Fruit fly (Drosophila melanogaster): Measurements from ENCODE around the gene CG17159.

The CG17159 gene

DNA sequence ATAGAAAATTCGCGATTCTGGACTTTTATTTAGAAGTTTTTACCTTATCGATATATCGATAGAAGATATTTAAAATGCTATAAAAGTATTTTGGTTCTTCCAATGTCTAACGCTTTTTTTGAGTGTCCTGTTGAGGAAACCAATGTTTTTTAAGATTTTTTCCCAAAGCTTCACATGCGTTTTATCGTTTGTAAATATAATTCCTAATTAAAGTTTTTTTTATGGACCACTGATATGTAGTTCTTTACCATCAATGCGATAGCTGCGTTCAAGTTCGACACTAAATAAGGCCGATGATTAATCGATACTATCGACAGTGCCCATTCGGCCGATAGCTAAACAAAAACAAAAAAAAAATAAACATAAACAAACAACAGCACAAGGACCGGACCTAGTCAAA, 13.3 kb upstream of the CG17159 start, which contains the start of gene ATbp (continued):
- no peak for TF ChIP-seq wor (GFP tag; IDR thresholded peaks at IDR 0.05)
- TF ChIP-seq CG5953 (GFP tag; IDR thresholded peaks at IDR 0.05) = no peak
- TF ChIP-seq eyg (GFP tag; optimal IDR thresholded peaks at IDR 0.05) = no peak
- no peak for TF ChIP-seq CG10321 (GFP tag; IDR thresholded peaks at IDR 0.05)
- no peak for TF ChIP-seq peb (GFP tag; IDR thresholded peaks at IDR 0.05)
- no peak for TF ChIP-seq aop (GFP tag; IDR thresholded peaks at IDR 0.05)
- no peak for TF ChIP-seq lilli (GFP tag; optimal IDR thresholded peaks at IDR 0.05)
- peak; percentile 92 for TF ChIP-seq Bgb (GFP tag; IDR thresholded peaks at IDR 0.05; ENCODE audit: partially characterized antibody)
- TF ChIP-seq tap (tag; optimal IDR thresholded peaks at IDR 0.05) = no peak
- TF ChIP-seq Scr (GFP tag; IDR thresholded peaks at IDR 0.05; ENCODE audit: partially characterized antibody) = peak; percentile 95
- TF ChIP-seq amos (GFP tag; IDR thresholded peaks at IDR 0.05; ENCODE audit: partially characterized antibody) = peak; percentile 91
- TF ChIP-seq fd64A (GFP tag; optimal IDR thresholded peaks at IDR 0.05) = no peak
- TF ChIP-seq repo (GFP tag; optimal IDR thresholded peaks at IDR 0.05) = no peak
- no peak for TF ChIP-seq sens-2 (GFP tag; IDR thresholded peaks at IDR 0.05)
- no peak for TF ChIP-seq sc (optimal IDR thresholded peaks at IDR 0.05)
- TF ChIP-seq sc (GFP tag; optimal IDR thresholded peaks at IDR 0.05) = no peak
- TF ChIP-seq CG32767 (GFP tag; IDR thresholded peaks at IDR 0.05) = no peak
- TF ChIP-seq CG8290 (GFP tag; optimal IDR thresholded peaks at IDR 0.05) = peak; percentile 18
- TF ChIP-seq CG8290 (tag; optimal IDR thresholded peaks at IDR 0.05) = no peak
- TF ChIP-seq gce (GFP tag; IDR thresholded peaks at IDR 0.05) = no peak
- no peak for TF ChIP-seq vfl (GFP tag; optimal IDR thresholded peaks at IDR 0.05)
- TF ChIP-seq dimm (GFP tag; IDR thresholded peaks at IDR 0.05) = no peak
- TF ChIP-seq gfzf (GFP tag; optimal IDR thresholded peaks at IDR 0.05) = peak; percentile 20
- no peak for TF ChIP-seq CG11247 (GFP tag; IDR thresholded peaks at IDR 0.05)
- TF ChIP-seq Sin3A (optimal IDR thresholded peaks at IDR 0.05) = peak; percentile 15
- no peak for TF ChIP-seq Ravus (GFP tag; IDR thresholded peaks at IDR 0.05)
- TF ChIP-seq Gug (GFP tag; IDR thresholded peaks at IDR 0.05) = peak; percentile 35; the same call in 1 of the 4 replicates
- TF ChIP-seq Chrac-16 (GFP tag; optimal IDR thresholded peaks at IDR 0.05) = no peak
- TF ChIP-seq CG18262 (tag; optimal IDR thresholded peaks at IDR 0.05) = no peak
- no peak for TF ChIP-seq dmrt11E (tag; optimal IDR thresholded peaks at IDR 0.05)
- TF ChIP-seq br (optimal IDR thresholded peaks at IDR 0.05) = no peak
- TF ChIP-seq MBD-R2 (GFP tag; IDR thresholded peaks at IDR 0.05) = peak; percentile 67
- TF ChIP-seq Dek (tag; optimal IDR thresholded peaks at IDR 0.05) = no peak
- peak; percentile 98 for TF ChIP-seq CG16813 (GFP tag; IDR thresholded peaks at IDR 0.05; ENCODE audit: partially characterized antibody)
- no peak for TF ChIP-seq ind (GFP tag; optimal IDR thresholded peaks at IDR 0.05)
- TF ChIP-seq ATbp (GFP tag; optimal IDR thresholded peaks at IDR 0.05) = no peak
- TF ChIP-seq CG7786 (GFP tag; optimal IDR thresholded peaks at IDR 0.05) = no peak
- no peak for TF ChIP-seq toy (GFP tag; IDR thresholded peaks at IDR 0.05)
- TF ChIP-seq Hr3 (GFP tag; optimal IDR thresholded peaks at IDR 0.05) = no peak
- no peak for TF ChIP-seq ranshi (GFP tag; IDR thresholded peaks at IDR 0.05)
- no peak for TF ChIP-seq zfh1 (GFP tag; IDR thresholded peaks at IDR 0.05)
- TF ChIP-seq Adf1 (GFP tag; IDR thresholded peaks at IDR 0.05) = no peak
- TF ChIP-seq vnd (GFP tag; IDR thresholded peaks at IDR 0.05; ENCODE audit: partially characterized antibody) = peak; percentile 97
- no peak for TF ChIP-seq CG17612 (GFP tag; IDR thresholded peaks at IDR 0.05)
- no peak for TF ChIP-seq esg (GFP tag; conservative IDR thresholded peaks at IDR 0.05)
- no peak for TF ChIP-seq chn (GFP tag; optimal IDR thresholded peaks at IDR 0.05)
- TF ChIP-seq CG13296 (GFP tag; optimal IDR thresholded peaks at IDR 0.05) = no peak
- TF ChIP-seq ase (GFP tag; IDR thresholded peaks at IDR 0.05) = no peak
- no peak for TF ChIP-seq run (tag; optimal IDR thresholded peaks at IDR 0.05)
- TF ChIP-seq hkb (optimal IDR thresholded peaks at IDR 0.05) = no peak
- TF ChIP-seq hkb (GFP tag; IDR thresholded peaks at IDR 0.05) = no peak
- TF ChIP-seq ash1 (GFP tag; optimal IDR thresholded peaks at IDR 0.05) = no peak
- 0 out of 3 replicates have a peak, but pooled peaks have one; percentile 28 for TF ChIP-seq CG17361 (GFP tag; IDR thresholded peaks at IDR 0.05)
- TF ChIP-seq Aef1 (GFP tag; IDR thresholded peaks at IDR 0.05) = peak; percentile 45; the same call in 1 of the 3 replicates
- no peak for TF ChIP-seq CG33557 (GFP tag; optimal IDR thresholded peaks at IDR 0.05)
